Worm (Caenorhabditis elegans): Measurements from ENCODE around the gene M03A1.3.

DNA sequence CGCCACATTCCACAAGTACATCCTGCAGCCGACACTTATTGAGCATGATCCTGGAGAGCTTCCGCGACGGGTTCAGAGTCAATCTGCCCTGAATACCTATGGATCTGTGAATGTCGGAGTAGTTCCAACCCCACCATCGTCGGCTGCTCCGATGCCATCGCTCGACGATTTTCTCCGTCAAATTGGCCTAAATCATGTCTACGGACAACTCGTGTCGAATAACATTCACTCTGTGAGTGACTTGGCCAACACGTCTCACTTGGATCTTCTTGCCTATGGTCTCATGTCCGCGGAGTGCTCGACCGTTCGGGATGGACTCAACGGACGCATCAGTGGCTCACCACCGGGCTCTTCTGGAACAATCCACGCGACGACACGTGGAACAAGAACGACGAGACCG lies 32.5 kb downstream of the M03A1.3 start:
- TF ChIP-seq dao-5 (tag; optimal IDR thresholded peaks at IDR 0.05) (no peak), W03F9.2 (tag; optimal IDR thresholded peaks at IDR 0.05) (no peak), him-1 (tag; optimal IDR thresholded peaks at IDR 0.05) (no peak)
